Fruit fly (Drosophila melanogaster): ENCODE results near the gene CG42324.

The CG42324 gene

DNA sequence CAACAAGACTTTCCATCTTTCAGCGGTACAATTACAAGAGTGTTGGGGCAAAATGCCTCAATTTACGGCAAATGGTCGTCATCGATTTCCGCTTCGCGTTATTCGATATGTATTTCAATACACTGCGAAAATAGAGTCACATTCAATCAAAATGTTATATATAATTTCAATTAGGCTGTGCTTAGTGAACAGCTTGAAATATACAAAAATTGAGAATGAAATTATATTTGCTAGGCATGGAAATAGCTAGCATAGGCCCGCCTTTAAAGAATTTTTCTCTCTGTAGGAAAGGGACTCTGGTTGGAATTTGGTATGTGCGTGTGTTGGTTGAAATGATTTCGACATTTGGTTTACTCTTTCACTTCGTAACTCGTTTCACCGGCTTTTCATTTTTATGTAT lies 7.3 kb downstream of the CG42324 start:
- TF ChIP-seq dsf (GFP tag; optimal IDR thresholded peaks at IDR 0.05; ENCODE audit: borderline replicate concordance) (no peak), h (GFP tag; optimal IDR thresholded peaks at IDR 0.05) (peak; percentile 1), fru (GFP tag; optimal IDR thresholded peaks at IDR 0.05) (peak; percentile 25), br (GFP tag; optimal IDR thresholded peaks at IDR 0.05) (no peak)

DNA sequence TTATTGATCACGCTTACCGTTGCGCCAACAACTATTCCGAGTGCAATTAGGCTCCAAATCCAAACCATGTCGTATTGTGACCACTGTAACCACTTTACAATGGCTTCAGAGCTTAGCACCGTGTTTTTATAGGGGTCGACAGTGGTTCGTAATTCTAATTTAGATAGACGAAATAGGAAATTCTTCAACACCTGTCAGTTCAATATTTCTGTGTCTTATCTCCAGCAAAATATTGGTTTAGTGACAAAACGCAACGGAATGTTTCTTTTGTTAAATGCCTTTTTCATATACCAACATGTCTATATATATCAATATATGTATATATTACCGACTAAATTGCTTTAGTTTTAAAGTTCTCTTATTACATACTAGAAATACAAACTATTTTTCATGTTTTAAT lies 12.3 kb downstream of the CG42324 start, which contains the start of gene CG43074:
CG43074 (minus strand) TSS at position 101 of the 400 bp plus-strand sequence.
- TF ChIP-seq rgr (GFP tag; optimal IDR thresholded peaks at IDR 0.05) (no peak), Myc (optimal IDR thresholded peaks at IDR 0.05) (no peak), br (GFP tag; optimal IDR thresholded peaks at IDR 0.05) (no peak), Mio (GFP tag; optimal IDR thresholded peaks at IDR 0.05) (no peak), HLH106 (tag; optimal IDR thresholded peaks at IDR 0.05) (no peak), psq (GFP tag; optimal IDR thresholded peaks at IDR 0.05) (no peak), Hnf4 (GFP tag; optimal IDR thresholded peaks at IDR 0.05) (no peak)

DNA sequence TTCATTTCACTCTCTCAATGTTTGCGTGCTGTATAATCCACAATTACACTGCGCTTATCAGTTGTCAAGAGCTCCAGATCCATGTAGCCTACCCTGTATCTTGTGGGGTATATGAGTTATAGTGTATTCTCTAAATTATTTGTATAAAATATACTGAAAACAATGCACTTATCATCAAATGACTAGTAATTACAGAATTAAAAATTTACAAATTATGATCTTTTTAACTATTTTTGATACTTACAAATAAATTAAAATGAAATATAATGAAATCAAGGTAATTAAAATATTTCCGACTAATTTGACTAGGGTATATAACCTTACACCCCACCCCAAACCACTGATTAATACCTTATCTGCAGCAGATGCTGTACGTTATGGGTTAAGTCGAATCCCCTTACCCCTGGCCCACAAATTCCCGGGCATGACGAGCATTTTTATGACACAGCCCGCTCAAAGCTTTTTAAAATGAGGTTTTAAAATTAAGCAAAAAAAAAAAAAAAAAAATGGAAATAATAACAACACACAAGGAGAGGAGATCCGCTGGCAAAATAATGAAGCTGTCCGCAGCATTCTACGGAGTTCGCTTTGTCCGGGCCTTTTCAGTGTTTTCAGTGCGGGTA lies 13.0 kb downstream of the CG42324 start:
- no peak for TF ChIP-seq Myc (optimal IDR thresholded peaks at IDR 0.05)
- no peak for TF ChIP-seq Hr83 (GFP tag; optimal IDR thresholded peaks at IDR 0.05; ENCODE audit: poor library complexity, severe bottlenecking)
- peak; percentile 20 for TF ChIP-seq pan (optimal IDR thresholded peaks at IDR 0.05)
- TF ChIP-seq dl (GFP tag; optimal IDR thresholded peaks at IDR 0.05; ENCODE audit: insufficient read depth in 1 of 2, partially characterized antibody in 2 of 2) = no peak
- TF ChIP-seq HLH106 (tag; optimal IDR thresholded peaks at IDR 0.05) = peak; percentile 46
- TF ChIP-seq psq (GFP tag; optimal IDR thresholded peaks at IDR 0.05) = no peak
- no peak for TF ChIP-seq ey (GFP tag; optimal IDR thresholded peaks at IDR 0.05)
- TF ChIP-seq Rel (GFP tag; optimal IDR thresholded peaks at IDR 0.05) = no peak
- TF ChIP-seq Rel (tag; optimal IDR thresholded peaks at IDR 0.05) = peak; percentile 1
- TF ChIP-seq Sp1 (GFP tag; optimal IDR thresholded peaks at IDR 0.05) = peak; percentile 40
- TF ChIP-seq Vsx2 (GFP tag; optimal IDR thresholded peaks at IDR 0.05; ENCODE audit: partially characterized antibody) = no peak
- TF ChIP-seq foxo (GFP tag; optimal IDR thresholded peaks at IDR 0.05) = peak in 1 of 2 experiments; percentile 52
- TF ChIP-seq jim (GFP tag; optimal IDR thresholded peaks at IDR 0.05) = no peak

DNA sequence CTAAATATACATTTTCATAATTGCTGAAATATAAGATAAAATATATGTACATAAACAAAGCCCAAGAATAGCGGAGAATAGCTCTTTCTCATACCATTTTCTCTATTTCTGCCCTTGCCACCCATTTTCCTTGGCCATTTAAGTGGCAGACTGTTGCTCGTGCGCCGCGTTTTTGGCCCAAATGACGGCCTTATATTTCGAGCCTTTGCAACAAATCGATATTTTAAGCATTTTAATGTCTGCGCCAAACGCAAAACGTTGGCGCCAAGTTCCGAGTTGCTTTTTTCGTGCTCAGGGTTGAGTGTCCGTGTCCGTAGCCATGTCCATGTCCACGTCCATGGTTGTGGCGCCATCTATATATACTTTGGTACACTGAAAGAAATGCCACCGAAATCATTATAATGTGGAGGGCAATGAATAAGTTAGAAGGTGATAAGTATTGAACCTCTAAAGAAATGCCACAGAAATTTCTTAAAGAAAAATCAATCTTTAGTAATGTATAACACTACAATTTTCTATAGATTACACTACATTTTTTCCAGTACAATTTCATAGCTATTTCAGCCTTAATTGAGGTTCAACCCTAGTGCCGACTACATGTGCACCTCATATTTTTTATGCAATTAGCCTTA lies 20.0 kb downstream of the CG42324 start:
- TF ChIP-seq Hnf4 (GFP tag; optimal IDR thresholded peaks at IDR 0.05) (no peak), Sp1 (GFP tag; optimal IDR thresholded peaks at IDR 0.05) (no peak), Hr78 (GFP tag; optimal IDR thresholded peaks at IDR 0.05) (no peak), Myc (optimal IDR thresholded peaks at IDR 0.05) (no peak), HLH106 (tag; optimal IDR thresholded peaks at IDR 0.05) (no peak), dl (GFP tag; optimal IDR thresholded peaks at IDR 0.05; ENCODE audit: insufficient read depth in 1 of 2, partially characterized antibody in 2 of 2) (no peak), Vsx2 (GFP tag; optimal IDR thresholded peaks at IDR 0.05; ENCODE audit: partially characterized antibody) (no peak), rgr (GFP tag; optimal IDR thresholded peaks at IDR 0.05) (no peak), Dfd (GFP tag; optimal IDR thresholded peaks at IDR 0.05) (no peak), usp (GFP tag; optimal IDR thresholded peaks at IDR 0.05) (no peak), sv (GFP tag; optimal IDR thresholded peaks at IDR 0.05) (no peak), CrebA (GFP tag; optimal IDR thresholded peaks at IDR 0.05; ENCODE audit: borderline replicate concordance) (no peak), fru (GFP tag; optimal IDR thresholded peaks at IDR 0.05) (no peak), sage (GFP tag; optimal IDR thresholded peaks at IDR 0.05) (no peak), ey (GFP tag; optimal IDR thresholded peaks at IDR 0.05) (no peak), h (GFP tag; optimal IDR thresholded peaks at IDR 0.05) (no peak), OdsH (GFP tag; optimal IDR thresholded peaks at IDR 0.05) (no peak), brk (GFP tag; optimal IDR thresholded peaks at IDR 0.05) (no peak)

DNA sequence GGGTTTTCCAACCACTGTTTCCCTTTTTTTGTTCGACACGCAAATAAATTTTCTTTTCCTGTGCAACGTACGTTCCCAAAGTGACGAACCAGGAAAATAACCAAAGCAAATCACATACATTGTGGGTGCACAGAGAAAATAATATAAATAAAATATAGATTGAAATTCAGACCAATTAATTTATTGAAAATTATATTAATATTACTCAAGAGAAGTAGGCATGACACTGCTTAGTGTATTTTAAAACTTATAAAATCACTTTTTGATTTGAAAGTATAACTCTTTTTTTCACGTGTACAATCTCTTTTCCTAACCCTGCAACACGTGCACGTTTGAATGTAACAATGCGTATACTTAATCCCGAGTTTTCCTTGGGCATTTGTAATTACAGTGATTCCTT lies 24.3 kb downstream of the CG42324 start:
- no peak for TF ChIP-seq Rel (GFP tag; optimal IDR thresholded peaks at IDR 0.05)
- TF ChIP-seq Rel (tag; optimal IDR thresholded peaks at IDR 0.05) = no peak
- no peak for TF ChIP-seq N (GFP tag; optimal IDR thresholded peaks at IDR 0.05)
- TF ChIP-seq foxo (GFP tag; optimal IDR thresholded peaks at IDR 0.05) = no peak
- no peak for TF ChIP-seq jim (GFP tag; optimal IDR thresholded peaks at IDR 0.05)
- TF ChIP-seq psq (GFP tag; optimal IDR thresholded peaks at IDR 0.05) = no peak
- no peak for TF ChIP-seq dsf (GFP tag; optimal IDR thresholded peaks at IDR 0.05; ENCODE audit: borderline replicate concordance)
- no peak for TF ChIP-seq CG32264 (GFP tag; optimal IDR thresholded peaks at IDR 0.05)
- no peak for TF ChIP-seq brk (GFP tag; optimal IDR thresholded peaks at IDR 0.05)
- no peak for TF ChIP-seq CG9705 (GFP tag; optimal IDR thresholded peaks at IDR 0.05)
- no peak for TF ChIP-seq woc (GFP tag; optimal IDR thresholded peaks at IDR 0.05)
- no peak for TF ChIP-seq Dfd (GFP tag; optimal IDR thresholded peaks at IDR 0.05)
- no peak for TF ChIP-seq sv (GFP tag; optimal IDR thresholded peaks at IDR 0.05)
- TF ChIP-seq lola (GFP tag; optimal IDR thresholded peaks at IDR 0.05) = no peak
